Fruit fly (Drosophila melanogaster): ENCODE measurements around the gene CG13728.

DNA sequence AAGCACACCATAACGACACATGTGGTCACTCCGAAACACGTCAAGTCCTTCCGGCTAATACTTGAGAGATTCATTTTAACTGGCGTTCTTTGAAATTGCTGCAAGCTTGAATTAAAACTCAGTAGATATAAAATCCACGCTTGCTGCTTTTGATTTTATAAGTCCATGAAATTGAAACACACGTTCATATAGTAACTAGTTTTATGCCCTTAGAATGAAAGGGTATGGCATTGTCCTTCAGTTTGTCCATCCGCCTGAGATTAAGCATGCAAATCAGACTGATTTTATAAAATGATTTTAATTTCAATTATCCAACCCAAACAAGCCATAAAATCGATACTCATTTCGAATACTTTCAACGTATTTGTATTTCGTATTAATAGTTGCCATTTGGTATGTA is 37.9 kb downstream of the CG13728 start, which contains the start of gene brv2:
- TF ChIP-seq h (optimal IDR thresholded peaks at IDR 0.05) (no peak), psq (optimal IDR thresholded peaks at IDR 0.05) (no peak)

Measured in Kc167 (cell line).